Worm (Caenorhabditis elegans) whole organism, L1 larva: Measurements from ENCODE around the gene F26F12.3.

Source experiments
- elt-3 ChIP-seq, 6 experiments: fragments of 150-350 bp in 1 of 6; sonication (generic microtip); optimal IDR thresholded peaks; 2 replicates each; lab custom pipeline; 2017 to 2018; ENCODE audit warnings: missing biosample characterization in 6 of 6, missing genetic modification characterization in 6 of 6, inconsistent platforms in 1 of 6
- jun-1 ChIP-seq: fragments of 150-350 bp; optimal IDR thresholded peaks from 2 replicates; lab custom pipeline; 2014; ENCODE audit warnings: missing biosample characterization, missing genetic modification reagents, missing genetic modification characterization
- lin-39 ChIP-seq: fragments of 150-350 bp; optimal IDR thresholded peaks from 2 replicates; lab custom pipeline; 2014; ENCODE audit warnings: missing biosample characterization, missing genetic modification reagents, missing genetic modification characterization
- nhr-11 ChIP-seq: fragments of 150-350 bp; optimal IDR thresholded peaks from 2 replicates; lab custom pipeline; 2014; ENCODE audit warnings: missing biosample characterization, missing genetic modification characterization
- unc-130 ChIP-seq: fragments of 150-350 bp; optimal IDR thresholded peaks from 2 replicates; lab custom pipeline; 2017; ENCODE audit warnings: missing biosample characterization, missing genetic modification characterization, inconsistent platforms
- unc-30 ChIP-seq: sonication (generic microtip); optimal IDR thresholded peaks from 2 replicates; lab custom pipeline; 2017; ENCODE audit warnings: missing biosample characterization, missing genetic modification characterization
- zag-1 ChIP-seq: fragments of 150-350 bp; optimal IDR thresholded peaks from 2 replicates; lab custom pipeline; 2014; ENCODE audit warnings: missing biosample characterization, missing genetic modification characterization

- TF ChIP-seq unc-30 (tag; lab: Kevin White, UChicago) (no peak), nhr-11 (tag; lab: Kevin White, UChicago) (no peak), zag-1 (no peak), jun-1 (no peak), lin-39 (tag; lab: Kevin White, UChicago) (no peak), elt-3 (tag; optimal IDR thresholded peaks at IDR 0.05; lab: Kevin White, UChicago) (no peak), unc-130 (no peak)
Observed at ce11 chrV:5792031-5792430, 53.5 kb downstream of the F26F12.3 start, which contains the start of gene ZC250.2.
